Fruit fly (Drosophila melanogaster) whole organism, adult: ENCODE measurements around the gene CG42792.

Experiments used
- CG11617 ChIP-seq: fragments of 200-800 bp; sonication (Bioruptor generic); optimal IDR thresholded peaks from 2 replicates; lab custom pipeline; 2017; ENCODE audit warnings: mild to moderate bottlenecking, missing biosample characterization, missing genetic modification reagents, missing genetic modification characterization
- CG14711 ChIP-seq: fragments of 200-800 bp; sonication (Bioruptor generic); optimal IDR thresholded peaks from 2 replicates; lab custom pipeline; 2018; ENCODE audit warnings: missing biosample characterization, mild to moderate bottlenecking, missing genetic modification characterization, moderate library complexity
- CG33017 ChIP-seq: fragments of 200-800 bp; sonication (Bioruptor generic); optimal IDR thresholded peaks from 2 replicates; lab custom pipeline; 2018; ENCODE audit warnings: missing biosample characterization, mild to moderate bottlenecking, missing genetic modification characterization, moderate library complexity
- CG7045 ChIP-seq: fragments of 200-800 bp; sonication (Bioruptor generic); optimal IDR thresholded peaks from 2 replicates; lab custom pipeline; 2017; ENCODE audit warnings: missing biosample characterization, mild to moderate bottlenecking, missing genetic modification characterization
- Crg-1 ChIP-seq: fragments of 200-800 bp; sonication (Bioruptor generic); optimal IDR thresholded peaks from 2 replicates; lab custom pipeline; 2016; ENCODE audit warnings: missing biosample characterization, missing genetic modification characterization
- Hr96 ChIP-seq: fragments of 200-800 bp; sonication (Bioruptor generic); optimal IDR thresholded peaks from 2 replicates; lab custom pipeline; 2016; ENCODE audit warnings: missing biosample characterization, missing genetic modification characterization
- Mnt ChIP-seq: fragments of 200-800 bp; sonication (Bioruptor generic); optimal IDR thresholded peaks from 2 replicates; lab custom pipeline; 2016; ENCODE audit warnings: missing biosample characterization, mild to moderate bottlenecking, missing genetic modification characterization
- cic ChIP-seq: fragments of 200-800 bp; sonication (Bioruptor generic); optimal IDR thresholded peaks from 2 replicates; lab custom pipeline; 2017; ENCODE audit warnings: missing biosample characterization, mild to moderate bottlenecking, missing genetic modification characterization, moderate library complexity
- kay ChIP-seq: fragments of 200-800 bp; sonication (Bioruptor generic); peaks from one replicate; lab custom pipeline; 2016; ENCODE audit warnings: missing biosample characterization, missing genetic modification characterization, borderline replicate concordance
- pad ChIP-seq: fragments of 200-800 bp; sonication (Bioruptor generic); optimal IDR thresholded peaks from 3 replicates; lab custom pipeline; 2017; ENCODE audit warnings: missing biosample characterization, missing genetic modification characterization, mild to moderate bottlenecking, moderate library complexity, missing genetic modification reagents
- tj ChIP-seq: fragments of 200-800 bp; sonication (Bioruptor generic); optimal IDR thresholded peaks from 3 replicates; lab custom pipeline; 2017; ENCODE audit warnings: missing biosample characterization, mild to moderate bottlenecking, missing genetic modification characterization, moderate library complexity

dm6 chr2L:15911591-15912007, 46.3 kb upstream of the CG42792 start:
- no peak for TF ChIP-seq CG7045
- TF ChIP-seq CG11617: no peak
- no peak for TF ChIP-seq pad (GFP tag; lab: Kevin White, UChicago)
- TF ChIP-seq cic (GFP tag; lab: Kevin White, UChicago): no peak
- no peak for TF ChIP-seq tj (GFP tag; lab: Kevin White, UChicago)
- TF ChIP-seq Crg-1 (GFP tag; lab: Kevin White, UChicago): no peak
- no peak for TF ChIP-seq Mnt (GFP tag; lab: Kevin White, UChicago)
- TF ChIP-seq CG14711 (tag; lab: Kevin White, UChicago): no peak
- TF ChIP-seq CG33017 (tag; lab: Kevin White, UChicago): no peak
- TF ChIP-seq kay (GFP tag; lab: Kevin White, UChicago): no peak
- no peak for TF ChIP-seq Hr96 (GFP tag; lab: Kevin White, UChicago)
